Worm (Caenorhabditis elegans): ENCODE measurements around the gene F53F4.7.

Gene F53F4.7

ce11 chrV:13593083-13593482 lies 20.7 kb downstream of the F53F4.7 start, which contains the start of gene F53F4.4:
F53F4.4 (plus strand) TSS chrV:13593383.
- TF ChIP-seq nhr-28 (tag; optimal IDR thresholded peaks at IDR 0.05) (no peak), lin-38 (GFP tag; IDR thresholded peaks at IDR 0.05) (peak; percentile 41), unc-62 (GFP tag; optimal IDR thresholded peaks at IDR 0.05 in 1 of 2) (peak in 1 of 2 experiments; percentile 32), unc-62 (tag; optimal IDR thresholded peaks at IDR 0.05) (no peak), Y75B8A.6 (GFP tag; IDR thresholded peaks at IDR 0.05) (no peak), egl-43 (GFP tag; IDR thresholded peaks at IDR 0.05) (peak; percentile 25; the same call in 1 of the 2 replicates), aha-1 (tag) (peak; percentile 37)

ce11 chrV:13591504-13592174 lies 22.1 kb downstream of the F53F4.7 start, which contains the start of gene tbcb-1:
tbcb-1 (plus strand) TSS chrV:13592124.
- no peak for TF ChIP-seq nhr-6 (tag; optimal IDR thresholded peaks at IDR 0.05)
- no peak for TF ChIP-seq mep-1 (tag; optimal IDR thresholded peaks at IDR 0.05)
- peak; percentile 56 for TF ChIP-seq dpl-1 (GFP tag; optimal IDR thresholded peaks at IDR 0.05)
- peak; percentile 93 for TF ChIP-seq lin-38 (GFP tag; IDR thresholded peaks at IDR 0.05)
- TF ChIP-seq snpc-1.2 (GFP tag; IDR thresholded peaks at IDR 0.05): no peak
- no peak for TF ChIP-seq set-16 (GFP tag; IDR thresholded peaks at IDR 0.05)
- TF ChIP-seq fkh-10 (GFP tag; optimal IDR thresholded peaks at IDR 0.05): no peak
- no peak for TF ChIP-seq lin-15B (tag; optimal IDR thresholded peaks at IDR 0.05)
- peak in 1 of 2 experiments; percentile 53 for TF ChIP-seq unc-62 (GFP tag; optimal IDR thresholded peaks at IDR 0.05 in 1 of 2)
- TF ChIP-seq unc-62 (tag; optimal IDR thresholded peaks at IDR 0.05): no peak
- peak; percentile 82 for TF ChIP-seq mes-2 (tag; optimal IDR thresholded peaks at IDR 0.05; ENCODE audit: poor library complexity, severe bottlenecking)
- TF ChIP-seq T20F7.1 (GFP tag; optimal IDR thresholded peaks at IDR 0.05): peak; percentile 46

ce11 chrV:13589494-13590176 lies 24.1 kb downstream of the F53F4.7 start, which contains the start of the genes F53F4.2 and F53F4.18:
F53F4.2 (minus strand) TSS chrV:13589594.
F53F4.18 (plus strand) TSS chrV:13590126.
- TF ChIP-seq egl-43 (GFP tag; IDR thresholded peaks at IDR 0.05): no peak
- TF ChIP-seq pha-4 (GFP tag; IDR thresholded peaks at IDR 0.05): no peak
- TF ChIP-seq pha-4 (tag; optimal IDR thresholded peaks at IDR 0.05): no peak
- no peak for TF ChIP-seq mdt-29 (GFP tag; IDR thresholded peaks at IDR 0.05)
- TF ChIP-seq nhr-10 (tag; optimal IDR thresholded peaks at IDR 0.05): no peak
- no peak for TF ChIP-seq Y48G9A.11 (GFP tag; IDR thresholded peaks at IDR 0.05)
- no peak for TF ChIP-seq ama-1 (optimal IDR thresholded peaks at IDR 0.05)
- no peak for TF ChIP-seq mdl-1 (tag; optimal IDR thresholded peaks at IDR 0.05)
- no peak for TF ChIP-seq cey-2 (tag; optimal IDR thresholded peaks at IDR 0.05; ENCODE audit: borderline replicate concordance, insufficient read depth)
- no peak for TF ChIP-seq lim-7 (GFP tag; IDR thresholded peaks at IDR 0.05)
- no peak for TF ChIP-seq ctbp-1 (GFP tag; IDR thresholded peaks at IDR 0.05)
- TF ChIP-seq nhr-48 (tag; optimal IDR thresholded peaks at IDR 0.05): no peak
- no peak for TF ChIP-seq ZK337.2 (GFP tag; IDR thresholded peaks at IDR 0.05)
- no peak for TF ChIP-seq nhr-237 (tag; optimal IDR thresholded peaks at IDR 0.05)
- no peak for TF ChIP-seq dmd-8 (GFP tag; IDR thresholded peaks at IDR 0.05)
- TF ChIP-seq F10B5.3 (tag; optimal IDR thresholded peaks at IDR 0.05): no peak

- TF ChIP-seq F10B5.3 (tag; optimal IDR thresholded peaks at IDR 0.05): no peak
- no peak for TF ChIP-seq zip-11 (GFP tag; IDR thresholded peaks at IDR 0.05)
- no peak for TF ChIP-seq D1046.2 (GFP tag; IDR thresholded peaks at IDR 0.05)
- TF ChIP-seq Y75B8A.6 (GFP tag; IDR thresholded peaks at IDR 0.05): no peak
- no peak for TF ChIP-seq set-16 (GFP tag; IDR thresholded peaks at IDR 0.05)
- TF ChIP-seq arid-1 (GFP tag; conservative IDR thresholded peaks at IDR 0.05): no peak
- TF ChIP-seq hmg-1.1 (GFP tag; IDR thresholded peaks at IDR 0.05): no peak
- no peak for TF ChIP-seq aha-1 (tag)
- TF ChIP-seq vab-7 (GFP tag; IDR thresholded peaks at IDR 0.05): no peak
- no peak for TF ChIP-seq spr-1 (tag; optimal IDR thresholded peaks at IDR 0.05)
These were observed 25.9 kb downstream of the F53F4.7 start, which contains the start of gene F53F4.17 for ce11 chrV:13587902-13588301. F53F4.17 (plus strand) TSS chrV:13588202.

Data from whole organism, L4 larva.